Worm (Caenorhabditis elegans): Measurements from ENCODE around the gene zig-3.

- peak; percentile 56 for TF ChIP-seq nhr-25 (tag; optimal IDR thresholded peaks at IDR 0.05)
- no peak for TF ChIP-seq lsy-12 (tag; optimal IDR thresholded peaks at IDR 0.05)
- TF ChIP-seq nfya-1 (tag; optimal IDR thresholded peaks at IDR 0.05; ENCODE audit: insufficient read depth): peak; percentile 38
These were observed 31.5 kb downstream of the zig-3 start for ce11 chrX:7962056-7962485.

All from whole organism, L3 larva.